Fruit fly (Drosophila melanogaster): ENCODE results near the gene CG13643.

The CG13643 gene

dm6 chr3R:24864719-24865400 lies 40.9 kb downstream of the CG13643 start, which contains the start of the genes Srg1 and Elal (continued):
- TF ChIP-seq Xrp1 (GFP tag; IDR thresholded peaks at IDR 0.05) = peak; percentile 21; the same call in 1 of the 2 replicates
- no peak for TF ChIP-seq sc (optimal IDR thresholded peaks at IDR 0.05)
- TF ChIP-seq sc (GFP tag; optimal IDR thresholded peaks at IDR 0.05) = no peak
- TF ChIP-seq bsh (GFP tag; optimal IDR thresholded peaks at IDR 0.05) = peak in 1 of 2 experiments; percentile 22
- no peak for TF ChIP-seq CG32772 (GFP tag; IDR thresholded peaks at IDR 0.05)
- TF ChIP-seq CG8281 (tag; optimal IDR thresholded peaks at IDR 0.05) = no peak
- peak; percentile 6 for TF ChIP-seq Fer2 (tag; optimal IDR thresholded peaks at IDR 0.05)
- no peak for TF ChIP-seq HmgD (GFP tag; optimal IDR thresholded peaks at IDR 0.05)
- no peak for TF ChIP-seq CHES-1-like (GFP tag; optimal IDR thresholded peaks at IDR 0.05)
- TF ChIP-seq phol (tag; optimal IDR thresholded peaks at IDR 0.05) = peak; percentile 15
- TF ChIP-seq CG3407 (GFP tag; optimal IDR thresholded peaks at IDR 0.05) = no peak
- TF ChIP-seq Myb (GFP tag; optimal IDR thresholded peaks at IDR 0.05) = no peak
- TF ChIP-seq Hr51 (GFP tag; optimal IDR thresholded peaks at IDR 0.05) = no peak
- TF ChIP-seq sug (tag; optimal IDR thresholded peaks at IDR 0.05) = peak; percentile 51
- TF ChIP-seq CG11093 (GFP tag; IDR thresholded peaks at IDR 0.05) = no peak
- peak; percentile 24 for TF ChIP-seq cwo (GFP tag; optimal IDR thresholded peaks at IDR 0.05)
- TF ChIP-seq hbn (GFP tag; IDR thresholded peaks at IDR 0.05; ENCODE audit: partially characterized antibody) = no peak
- no peak for TF ChIP-seq CG9797 (GFP tag; optimal IDR thresholded peaks at IDR 0.05)
- TF ChIP-seq CG7556 (GFP tag; optimal IDR thresholded peaks at IDR 0.05) = peak; percentile 33
- TF ChIP-seq Bteb2 (GFP tag; optimal IDR thresholded peaks at IDR 0.05) = no peak
- TF ChIP-seq lbe (GFP tag; optimal IDR thresholded peaks at IDR 0.05) = no peak
- no peak for TF ChIP-seq CG8290 (GFP tag; optimal IDR thresholded peaks at IDR 0.05)
- no peak for TF ChIP-seq CG8290 (tag; optimal IDR thresholded peaks at IDR 0.05)
- no peak for TF ChIP-seq Oaz (GFP tag; IDR thresholded peaks at IDR 0.05)
- TF ChIP-seq CG1647 (GFP tag; optimal IDR thresholded peaks at IDR 0.05) = no peak
- no peak for TF ChIP-seq CG11560 (tag; IDR thresholded peaks at IDR 0.05)
- TF ChIP-seq CG4707 (GFP tag; optimal IDR thresholded peaks at IDR 0.05) = no peak
- TF ChIP-seq knrl (GFP tag; IDR thresholded peaks at IDR 0.05; ENCODE audit: partially characterized antibody) = no peak
- no peak for TF ChIP-seq maf-S (GFP tag; optimal IDR thresholded peaks at IDR 0.05)
- TF ChIP-seq CG12071 (GFP tag; optimal IDR thresholded peaks at IDR 0.05) = no peak
- no peak for TF ChIP-seq fu2 (GFP tag; optimal IDR thresholded peaks at IDR 0.05)
- no peak for TF ChIP-seq CG9609 (GFP tag; optimal IDR thresholded peaks at IDR 0.05)
- no peak for TF ChIP-seq Doc3 (GFP tag; IDR thresholded peaks at IDR 0.05; ENCODE audit: partially characterized antibody)
- TF ChIP-seq Atf3 (GFP tag; optimal IDR thresholded peaks at IDR 0.05) = no peak
- no peak for TF ChIP-seq CG6254 (GFP tag; optimal IDR thresholded peaks at IDR 0.05)
- no peak for TF ChIP-seq otp (GFP tag; IDR thresholded peaks at IDR 0.05)
- no peak for TF ChIP-seq al (GFP tag; IDR thresholded peaks at IDR 0.05)
- no peak for TF ChIP-seq CG15269 (tag; optimal IDR thresholded peaks at IDR 0.05)
- TF ChIP-seq salm (tag; optimal IDR thresholded peaks at IDR 0.05) = no peak
- TF ChIP-seq CG13296 (GFP tag; optimal IDR thresholded peaks at IDR 0.05) = no peak
- no peak for TF ChIP-seq CG1024 (GFP tag; IDR thresholded peaks at IDR 0.05)
- no peak for TF ChIP-seq Scr (GFP tag; IDR thresholded peaks at IDR 0.05; ENCODE audit: partially characterized antibody)
- no peak for TF ChIP-seq usp (GFP tag; optimal IDR thresholded peaks at IDR 0.05)
- peak; percentile 4 for TF ChIP-seq Chrac-16 (GFP tag; optimal IDR thresholded peaks at IDR 0.05)
- TF ChIP-seq sima (GFP tag; optimal IDR thresholded peaks at IDR 0.05) = no peak
- TF ChIP-seq sd (tag; optimal IDR thresholded peaks at IDR 0.05) = no peak
- no peak for TF ChIP-seq CG8388 (GFP tag; optimal IDR thresholded peaks at IDR 0.05)
- TF ChIP-seq ewg (GFP tag; optimal IDR thresholded peaks at IDR 0.05) = no peak
- TF ChIP-seq CG12391 (tag; optimal IDR thresholded peaks at IDR 0.05) = peak; percentile 44
- TF ChIP-seq CG18262 (tag; optimal IDR thresholded peaks at IDR 0.05) = no peak
